Fruit fly (Drosophila melanogaster) whole organism, embryonic: ENCODE results near the gene CG15263.

Experiments used
- CG1024 ChIP-seq: fragments of 200-800 bp; sonication (Bioruptor generic); IDR thresholded peaks from 2 replicates; pipeline ENCODE4 v1.3.6; 2022; ENCODE audit warnings: missing biosample characterization, missing genetic modification characterization

The CG15263 gene

dm6 chr2L:15333602-15334080 lies 48.8 kb downstream of the CG15263 start, which contains the start of gene esg (continued):
- 0 out of 2 replicates have a peak, but pooled peaks have one; percentile 13 for TF ChIP-seq CG1024
- TF ChIP-seq, all 482 proteins: peak for 65
